Worm (Caenorhabditis elegans) whole organism, L4 larva: ENCODE measurements around the gene arp-11.

Experiments
- F26F4.8 ChIP-seq: fragments of 200-800 bp; sonication (Bioruptor generic); conservative IDR thresholded peaks from 2 replicates; pipeline ENCODE4 v1.3.6; 2022; ENCODE audit warnings: missing genetic modification characterization, missing compliant biosample characterization
- F49E8.2 ChIP-seq: sonication (generic microtip); optimal IDR thresholded peaks from 2 replicates; lab custom pipeline; 2016; ENCODE audit warnings: missing compliant biosample characterization, mild to moderate bottlenecking, missing genetic modification characterization, borderline replicate concordance
- R02D3.7 ChIP-seq: fragments of 150-350 bp; sonication (generic microtip); optimal IDR thresholded peaks from 3 replicates; lab custom pipeline; 2014; ENCODE audit warnings: missing biosample characterization, missing genetic modification characterization
- ZK546.5 ChIP-seq, 2 experiments: sonication (generic microtip); optimal IDR thresholded peaks; 2 replicates each; lab custom pipeline; 2017; ENCODE audit warnings: missing biosample characterization in 2 of 2, missing genetic modification characterization in 2 of 2
- aha-1 ChIP-seq: fragments of 150-350 bp; peaks from one replicate; lab custom pipeline; 2014; ENCODE audit warnings: missing biosample characterization, missing genetic modification characterization
- aly-2 ChIP-seq: sonication (generic microtip); optimal IDR thresholded peaks from 2 replicates; lab custom pipeline; 2018; ENCODE audit warnings: missing biosample characterization, missing genetic modification characterization
- attf-4 ChIP-seq: sonication (generic microtip); optimal IDR thresholded peaks from 3 replicates; lab custom pipeline; 2017; ENCODE audit warnings: missing biosample characterization, missing genetic modification characterization
- ceh-28 ChIP-seq: fragments of 150-350 bp; optimal IDR thresholded peaks from 2 replicates; lab custom pipeline; 2014; ENCODE audit warnings: missing biosample characterization, missing genetic modification reagents, missing genetic modification characterization
- ceh-44 ChIP-seq: fragments of 200-800 bp; sonication (Bioruptor generic); IDR thresholded peaks from 2 replicates; pipeline ENCODE4 v1.3.6; 2022; ENCODE audit warnings: missing genetic modification reagents, missing genetic modification characterization, missing compliant biosample characterization
- cey-2 ChIP-seq: sonication (generic microtip); optimal IDR thresholded peaks from 3 replicates; lab custom pipeline; 2017; ENCODE audit warnings: missing genetic modification characterization, mild to moderate bottlenecking, missing compliant biosample characterization, antibody characterized with exemption, borderline replicate concordance; ENCODE audit not compliant: insufficient read depth
- ctbp-1 ChIP-seq: fragments of 200-800 bp; sonication (Bioruptor generic); IDR thresholded peaks from 2 replicates; pipeline ENCODE4 v1.3.6; 2022; ENCODE audit warnings: missing genetic modification reagents, missing genetic modification characterization, missing compliant biosample characterization
- daf-12 ChIP-seq: fragments of 150-350 bp; optimal IDR thresholded peaks from 2 replicates; lab custom pipeline; 2014; ENCODE audit warnings: missing biosample characterization, missing genetic modification reagents, missing genetic modification characterization
- daf-16 ChIP-seq, 3 experiments: sonication (generic microtip); optimal IDR thresholded peaks; 2 replicates each; lab custom pipeline; 2016 to 2017; ENCODE audit warnings: missing genetic modification characterization in 3 of 3, missing genetic modification reagents in 3 of 3, mild to moderate bottlenecking in 2 of 3, missing compliant biosample characterization in 2 of 3, missing biosample characterization in 1 of 3, moderate library complexity in 1 of 3
- daf-19 ChIP-seq: fragments of 200-800 bp; sonication (Bioruptor generic); conservative IDR thresholded peaks from 2 replicates; pipeline ENCODE4 v1.3.6; 2022; ENCODE audit warnings: missing genetic modification characterization, missing compliant biosample characterization
- dmd-9 ChIP-seq: fragments of 200-800 bp; sonication (Bioruptor generic); IDR thresholded peaks from 2 replicates; pipeline ENCODE4 v1.3.6; 2022; ENCODE audit warnings: missing genetic modification reagents, missing genetic modification characterization, missing compliant biosample characterization
- dpl-1 ChIP-seq: fragments of 150-350 bp; optimal IDR thresholded peaks from 2 replicates; lab custom pipeline; 2014; ENCODE audit warnings: missing biosample characterization, missing genetic modification reagents, missing genetic modification characterization
- dve-1 ChIP-seq: sonication (generic microtip); optimal IDR thresholded peaks from 2 replicates; lab custom pipeline; 2017; ENCODE audit warnings: antibody characterized with exemption, mild to moderate bottlenecking, missing genetic modification characterization, missing compliant biosample characterization; ENCODE audit not compliant: insufficient read depth
- egl-27 ChIP-seq: sonication (generic microtip); optimal IDR thresholded peaks from 3 replicates; lab custom pipeline; 2017; ENCODE audit warnings: missing biosample characterization, missing genetic modification reagents, missing genetic modification characterization
- fkh-10 ChIP-seq: fragments of 150-350 bp; optimal IDR thresholded peaks from 2 replicates; lab custom pipeline; 2014; ENCODE audit warnings: missing biosample characterization, missing genetic modification reagents, missing genetic modification characterization
- lin-1 ChIP-seq: fragments of 200-800 bp; sonication (Bioruptor generic); IDR thresholded peaks from 2 replicates; pipeline ENCODE4 v1.3.6; 2022; ENCODE audit warnings: missing genetic modification reagents, missing genetic modification characterization, missing compliant biosample characterization
- lin-29 ChIP-seq: fragments of 200-800 bp; sonication (Bioruptor generic); IDR thresholded peaks from 2 replicates; pipeline ENCODE4 v1.3.6; 2022; ENCODE audit warnings: missing genetic modification reagents, missing genetic modification characterization, missing compliant biosample characterization
- lin-38 ChIP-seq: fragments of 200-800 bp; sonication (Bioruptor generic); IDR thresholded peaks from 2 replicates; pipeline ENCODE4 v1.3.6; 2022; ENCODE audit warnings: missing genetic modification reagents, missing genetic modification characterization, missing compliant biosample characterization
- lin-39 ChIP-seq: fragments of 150-350 bp; optimal IDR thresholded peaks from 2 replicates; lab custom pipeline; 2014; ENCODE audit warnings: missing biosample characterization, missing genetic modification reagents, missing genetic modification characterization
- madf-5 ChIP-seq, 2 experiments: fragments of 200-800 bp; sonication (Bioruptor generic); IDR thresholded peaks; 2 replicates each; pipeline ENCODE4 v1.3.6; 2022; ENCODE audit warnings: missing compliant biosample characterization in 2 of 2, missing genetic modification characterization in 2 of 2
- mep-1 ChIP-seq: fragments of 150-350 bp; sonication (generic microtip); optimal IDR thresholded peaks from 3 replicates; lab custom pipeline; 2014; ENCODE audit warnings: missing biosample characterization, missing genetic modification characterization
- mxl-2 ChIP-seq: fragments of 200-800 bp; sonication (Bioruptor generic); conservative IDR thresholded peaks from 2 replicates; pipeline ENCODE4 v1.3.6; 2022; ENCODE audit warnings: missing genetic modification reagents, missing genetic modification characterization, missing compliant biosample characterization
- nhr-11 ChIP-seq: fragments of 150-350 bp; optimal IDR thresholded peaks from 2 replicates; lab custom pipeline; 2014; ENCODE audit warnings: missing biosample characterization, missing genetic modification characterization
- nhr-25 ChIP-seq: sonication (generic microtip); optimal IDR thresholded peaks from 2 replicates; lab custom pipeline; 2017; ENCODE audit warnings: missing genetic modification characterization, mild to moderate bottlenecking, missing compliant biosample characterization, antibody characterized with exemption, moderate library complexity, borderline replicate concordance; ENCODE audit not compliant: insufficient read depth
- nhr-28 ChIP-seq: fragments of 150-350 bp; optimal IDR thresholded peaks from 2 replicates; lab custom pipeline; 2014; ENCODE audit warnings: missing biosample characterization, missing genetic modification characterization
- nhr-41 ChIP-seq: fragments of 200-800 bp; sonication (Bioruptor generic); IDR thresholded peaks from 2 replicates; pipeline ENCODE4 v1.3.6; 2022; ENCODE audit warnings: missing genetic modification reagents, missing genetic modification characterization, missing compliant biosample characterization
- nhr-42 ChIP-seq: fragments of 200-800 bp; sonication (Bioruptor generic); IDR thresholded peaks from 2 replicates; pipeline ENCODE4 v1.3.6; 2022; ENCODE audit warnings: missing genetic modification characterization, missing compliant biosample characterization
- nhr-76 ChIP-seq: fragments of 150-350 bp; optimal IDR thresholded peaks from 2 replicates; lab custom pipeline; 2014; ENCODE audit warnings: missing biosample characterization, missing genetic modification characterization
- nhr-77 ChIP-seq: fragments of 150-350 bp; optimal IDR thresholded peaks from 2 replicates; lab custom pipeline; 2014; ENCODE audit warnings: missing biosample characterization, missing genetic modification characterization
- php-3 ChIP-seq: fragments of 200-800 bp; sonication (Bioruptor generic); IDR thresholded peaks from 2 replicates; pipeline ENCODE4 v1.3.6; 2022; ENCODE audit warnings: missing genetic modification reagents, missing genetic modification characterization, missing compliant biosample characterization
- pqm-1 ChIP-seq: sonication (generic microtip); optimal IDR thresholded peaks from 2 replicates; lab custom pipeline; 2017; ENCODE audit warnings: missing biosample characterization, missing genetic modification characterization
- sdz-12 ChIP-seq: fragments of 200-800 bp; sonication (Bioruptor generic); optimal IDR thresholded peaks from 2 replicates; lab custom pipeline; 2018; ENCODE audit warnings: mild to moderate bottlenecking, missing genetic modification characterization, missing compliant biosample characterization
- tra-1 ChIP-seq: fragments of 200-800 bp; sonication (Bioruptor generic); IDR thresholded peaks from 2 replicates; pipeline ENCODE4 v1.3.6; 2022; ENCODE audit warnings: missing genetic modification reagents, missing genetic modification characterization, missing compliant biosample characterization
- unc-62 ChIP-seq, 3 experiments: fragments of 150-350 bp in 1 of 3; sonication (generic microtip); optimal IDR thresholded peaks in 2 of 3; peaks in 1 of 3; 1 replicate in 1 of 3; 2 replicates in 2 of 3; lab custom pipeline; 2014 to 2017; ENCODE audit warnings: missing biosample characterization in 3 of 3, missing genetic modification characterization in 3 of 3, missing genetic modification reagents in 3 of 3, missing genotype in 1 of 3
- zfp-2 ChIP-seq: sonication (generic microtip); optimal IDR thresholded peaks from 2 replicates; lab custom pipeline; 2016; ENCODE audit warnings: mild to moderate bottlenecking, missing genetic modification characterization, missing compliant biosample characterization

arp-11 gene

ce11 chrIV:7881166-7881565, 20.9 kb downstream of the arp-11 start:
- no peak for TF ChIP-seq attf-4 (tag; lab: Kevin White, UChicago)
- TF ChIP-seq nhr-42 (GFP tag; lab: Robert Waterston, UW) = no peak
- TF ChIP-seq php-3 = peak; percentile 67
- no peak for TF ChIP-seq daf-16 (GFP tag; optimal IDR thresholded peaks at IDR 0.05; lab: Kevin White, UChicago)
- TF ChIP-seq daf-16 (tag; optimal IDR thresholded peaks at IDR 0.05; lab: Kevin White, UChicago) = peak; percentile 44
- TF ChIP-seq dve-1 = peak; percentile 44
- no peak for TF ChIP-seq madf-5 (GFP tag; IDR thresholded peaks at IDR 0.05; lab: Robert Waterston, UW)
- TF ChIP-seq pqm-1 (tag; lab: Kevin White, UChicago) = peak; percentile 49
- TF ChIP-seq daf-12 = no peak
- TF ChIP-seq aha-1 = peak; percentile 18
- TF ChIP-seq F26F4.8 (GFP tag; lab: Robert Waterston, UW) = no peak
- TF ChIP-seq lin-29 (GFP tag; lab: Robert Waterston, UW) = no peak
- TF ChIP-seq lin-39 (tag; lab: Kevin White, UChicago) = no peak
- TF ChIP-seq nhr-41 (GFP tag; lab: Robert Waterston, UW) = no peak
- no peak for TF ChIP-seq fkh-10 (GFP tag; lab: Kevin White, UChicago)
- TF ChIP-seq cey-2 = no peak
- TF ChIP-seq mep-1 = no peak
- peak; percentile 14 for TF ChIP-seq nhr-28 (tag; lab: Kevin White, UChicago)
- TF ChIP-seq nhr-77 (tag; lab: Kevin White, UChicago) = peak; percentile 6
- no peak for TF ChIP-seq F49E8.2 (tag; lab: Kevin White, UChicago)
- no peak for TF ChIP-seq ctbp-1 (GFP tag; lab: Robert Waterston, UW)

- no peak for TF ChIP-seq ceh-28 (tag; lab: Kevin White, UChicago)
- TF ChIP-seq sdz-12 (GFP tag; lab: Kevin White, UChicago) = no peak
- no peak for TF ChIP-seq nhr-28 (tag; lab: Kevin White, UChicago)
- no peak for TF ChIP-seq lin-38 (GFP tag; lab: Robert Waterston, UW)
- no peak for TF ChIP-seq lin-1 (GFP tag; lab: Robert Waterston, UW)
- no peak for TF ChIP-seq ZK546.5 (tag; optimal IDR thresholded peaks at IDR 0.05; lab: Kevin White, UChicago)
- no peak for TF ChIP-seq mxl-2 (GFP tag; lab: Robert Waterston, UW)
- no peak for TF ChIP-seq nhr-25 (tag; lab: Kevin White, UChicago)
- TF ChIP-seq zfp-2 (tag; lab: Kevin White, UChicago) = no peak
- no peak for TF ChIP-seq ceh-44 (GFP tag; lab: Robert Waterston, UW)
- no peak for TF ChIP-seq daf-12
- no peak for TF ChIP-seq nhr-42 (GFP tag; lab: Robert Waterston, UW)
- TF ChIP-seq daf-19 (GFP tag; lab: Robert Waterston, UW) = no peak
- no peak for TF ChIP-seq egl-27 (tag; lab: Kevin White, UChicago)
- no peak for TF ChIP-seq R02D3.7 (tag; lab: Kevin White, UChicago)
- TF ChIP-seq nhr-11 = no peak
Observed at ce11 chrIV:7879017-7879416, 23.1 kb downstream of the arp-11 start, which contains the start of gene srt-73. Gene srt-73 (plus strand): TSS chrIV:7879317.

ce11 chrIV:7877781-7878180, 24.3 kb downstream of the arp-11 start, which contains the start of gene kin-26:
Gene kin-26 (minus strand): TSS chrIV:7877881.
- TF ChIP-seq aly-2 (tag; lab: Kevin White, UChicago) (no peak), nhr-76 (tag; lab: Kevin White, UChicago) (no peak)

- no peak for TF ChIP-seq tra-1
- TF ChIP-seq unc-62 (GFP tag; optimal IDR thresholded peaks at IDR 0.05 in 1 of 2; lab: Kevin White, UChicago) = peak in 1 of 2 experiments; percentile 52
- TF ChIP-seq unc-62 (tag; optimal IDR thresholded peaks at IDR 0.05; lab: Kevin White, UChicago) = no peak
- TF ChIP-seq dpl-1 (GFP tag; lab: Kevin White, UChicago) = no peak
- peak; percentile 96 for TF ChIP-seq aha-1
- no peak for TF ChIP-seq dmd-9 (GFP tag; lab: Robert Waterston, UW)
Observed at ce11 chrIV:7877255-7877654, 24.8 kb downstream of the arp-11 start.
